Fruit fly (Drosophila melanogaster) whole organism, embryonic: ENCODE results near the gene CG7484.

ENCODE experiments used
- ATbp ChIP-seq: fragments of 200-800 bp; sonication (Bioruptor generic); optimal IDR thresholded peaks from 2 replicates; lab custom pipeline; 2017; ENCODE audit warnings: missing biosample characterization, mild to moderate bottlenecking, missing genetic modification characterization, missing genetic modification reagents
- B-H1 ChIP-seq: fragments of 200-800 bp; sonication (Bioruptor generic); IDR thresholded peaks from 3 replicates; pipeline ENCODE4 v1.3.6; 2022; ENCODE audit warnings: missing biosample characterization, missing genetic modification characterization
- CG10274 ChIP-seq: fragments of 200-800 bp; sonication (Bioruptor generic); optimal IDR thresholded peaks from 3 replicates; lab custom pipeline; 2017; ENCODE audit warnings: missing biosample characterization, mild to moderate bottlenecking, missing genetic modification characterization
- CG10543 ChIP-seq: fragments of 200-800 bp; sonication (Bioruptor generic); optimal IDR thresholded peaks from 3 replicates; lab custom pipeline; 2017; ENCODE audit warnings: missing biosample characterization, mild to moderate bottlenecking, missing genetic modification characterization, moderate library complexity
- CG11456 ChIP-seq: fragments of 200-800 bp; sonication (Bioruptor generic); IDR thresholded peaks from 3 replicates; pipeline ENCODE4 v1.3.6; 2022; ENCODE audit warnings: missing biosample characterization, missing genetic modification characterization
- CG12236 ChIP-seq: fragments of 200-800 bp; sonication (Bioruptor generic); optimal IDR thresholded peaks from 2 replicates; lab custom pipeline; 2016; ENCODE audit warnings: missing biosample characterization, missing genetic modification characterization
- CG1602 ChIP-seq: fragments of 200-800 bp; sonication (Bioruptor generic); optimal IDR thresholded peaks from 3 replicates; lab custom pipeline; 2016; ENCODE audit warnings: missing biosample characterization, missing genetic modification characterization
- CG1603 ChIP-seq: fragments of 200-800 bp; sonication (Bioruptor generic); optimal IDR thresholded peaks from 2 replicates; lab custom pipeline; 2019; ENCODE audit warnings: missing biosample characterization, mild to moderate bottlenecking, missing genetic modification characterization, moderate library complexity
- CG17912 ChIP-seq: fragments of 200-800 bp; sonication (Bioruptor generic); optimal IDR thresholded peaks from 2 replicates; lab custom pipeline; 2018; ENCODE audit warnings: missing biosample characterization, mild to moderate bottlenecking, missing genetic modification characterization
- CG18262 ChIP-seq: fragments of 200-800 bp; optimal IDR thresholded peaks from 3 replicates; lab custom pipeline; 2019; ENCODE audit warnings: missing biosample characterization, mild to moderate bottlenecking, missing genetic modification characterization, moderate library complexity
- CG2129 ChIP-seq: fragments of 200-800 bp; sonication (Bioruptor generic); IDR thresholded peaks from 2 replicates; pipeline ENCODE4 v1.3.6; 2022; ENCODE audit warnings: missing biosample characterization, missing genetic modification characterization; ENCODE audit not compliant: partially characterized antibody
- CG2678 ChIP-seq: fragments of 200-800 bp; sonication (Bioruptor generic); optimal IDR thresholded peaks from 3 replicates; lab custom pipeline; 2019; ENCODE audit warnings: missing biosample characterization, mild to moderate bottlenecking, missing genetic modification characterization, moderate library complexity
- CG2875 ChIP-seq: fragments of 200-800 bp; sonication (Bioruptor generic); optimal IDR thresholded peaks from 2 replicates; lab custom pipeline; 2017; ENCODE audit warnings: missing biosample characterization, mild to moderate bottlenecking, missing genetic modification characterization, missing genetic modification reagents
- CG31224 ChIP-seq: fragments of 200-800 bp; sonication (Bioruptor generic); IDR thresholded peaks from 2 replicates; pipeline ENCODE4 v1.3.6; 2022; ENCODE audit warnings: missing biosample characterization, missing genetic modification characterization
- CG3281 ChIP-seq: fragments of 200-800 bp; sonication (Bioruptor generic); optimal IDR thresholded peaks from 3 replicates; lab custom pipeline; 2017; ENCODE audit warnings: missing biosample characterization, mild to moderate bottlenecking, missing genetic modification characterization
- CG6683 ChIP-seq: fragments of 200-800 bp; sonication (Bioruptor generic); optimal IDR thresholded peaks from 2 replicates; lab custom pipeline; 2017; ENCODE audit warnings: missing biosample characterization, mild to moderate bottlenecking, missing genetic modification characterization, missing genetic modification reagents
- CG7357 ChIP-seq: fragments of 200-800 bp; sonication (Bioruptor generic); IDR thresholded peaks from 3 replicates; pipeline ENCODE4 v1.3.6; 2022; ENCODE audit warnings: missing biosample characterization, missing genetic modification characterization
- CG8290 ChIP-seq, 3 experiments: fragments of 200-800 bp; sonication (Bioruptor generic); optimal IDR thresholded peaks; 2 replicates each; lab custom pipeline; 2016 to 2019; ENCODE audit warnings: missing biosample characterization in 3 of 3, missing genetic modification characterization in 3 of 3, mild to moderate bottlenecking in 2 of 3, moderate library complexity in 1 of 3
- CG9932 ChIP-seq: fragments of 200-800 bp; sonication (Bioruptor generic); IDR thresholded peaks from 2 replicates; pipeline ENCODE4 v1.3.6; 2022; ENCODE audit warnings: missing biosample characterization, missing genetic modification characterization
- Deaf1 ChIP-seq: fragments of 200-800 bp; optimal IDR thresholded peaks from 3 replicates; lab custom pipeline; 2019; ENCODE audit warnings: missing biosample characterization, mild to moderate bottlenecking, missing genetic modification characterization, moderate library complexity
- Fer1 ChIP-seq: fragments of 200-800 bp; sonication (Bioruptor generic); optimal IDR thresholded peaks from 2 replicates; lab custom pipeline; 2017; ENCODE audit warnings: missing biosample characterization, mild to moderate bottlenecking, missing genetic modification characterization
- Fer3 ChIP-seq: fragments of 200-800 bp; sonication (Bioruptor generic); optimal IDR thresholded peaks from 2 replicates; lab custom pipeline; 2018; ENCODE audit warnings: missing biosample characterization, mild to moderate bottlenecking, missing genetic modification characterization, moderate library complexity
- Hey ChIP-seq: fragments of 200-800 bp; sonication (Bioruptor generic); optimal IDR thresholded peaks from 3 replicates; lab custom pipeline; 2018; ENCODE audit warnings: missing biosample characterization, mild to moderate bottlenecking, missing genetic modification characterization
- Hmr ChIP-seq: fragments of 200-800 bp; sonication (Bioruptor generic); optimal IDR thresholded peaks from 3 replicates; lab custom pipeline; 2017; ENCODE audit warnings: mild to moderate bottlenecking, missing biosample characterization, missing genetic modification reagents, missing genetic modification characterization
- Lim3 ChIP-seq: fragments of 200-800 bp; sonication (Bioruptor generic); IDR thresholded peaks from 2 replicates; pipeline ENCODE4 v1.3.6; 2022; ENCODE audit warnings: missing biosample characterization, missing genetic modification characterization
- Med ChIP-seq: fragments of 200-800 bp; sonication (Bioruptor generic); peaks from one replicate; lab custom pipeline; 2016; ENCODE audit warnings: missing biosample characterization, missing genetic modification characterization, mild to moderate bottlenecking, inconsistent platforms, moderate library complexity
- Meics ChIP-seq: fragments of 200-800 bp; sonication (Bioruptor generic); optimal IDR thresholded peaks from 2 replicates; lab custom pipeline; 2017; ENCODE audit warnings: missing biosample characterization, mild to moderate bottlenecking, missing genetic modification characterization
- Opbp ChIP-seq: fragments of 200-800 bp; sonication (Bioruptor generic); IDR thresholded peaks from 3 replicates; pipeline ENCODE4 v1.3.6; 2022; ENCODE audit warnings: missing biosample characterization, missing genetic modification characterization; ENCODE audit not compliant: partially characterized antibody
- Poxn ChIP-seq: fragments of 200-800 bp; sonication (Bioruptor generic); IDR thresholded peaks from 2 replicates; pipeline ENCODE4 v1.3.6; 2022; ENCODE audit warnings: missing biosample characterization, missing genetic modification characterization
- ap ChIP-seq: fragments of 200-800 bp; sonication (Bioruptor generic); IDR thresholded peaks from 2 replicates; pipeline ENCODE4 v1.3.6; 2022; ENCODE audit warnings: missing biosample characterization, missing genetic modification characterization
- caup ChIP-seq: fragments of 200-800 bp; sonication (Bioruptor generic); optimal IDR thresholded peaks from 3 replicates; lab custom pipeline; 2017; ENCODE audit warnings: missing biosample characterization, mild to moderate bottlenecking, missing genetic modification characterization, moderate library complexity; ENCODE audit not compliant: severe bottlenecking
- chinmo ChIP-seq: fragments of 200-800 bp; sonication (Bioruptor generic); IDR thresholded peaks from 4 replicates; pipeline ENCODE4 v1.3.6; 2022; ENCODE audit warnings: missing biosample characterization, missing genetic modification characterization; ENCODE audit not compliant: partially characterized antibody
- crc ChIP-seq: fragments of 200-800 bp; sonication (Bioruptor generic); optimal IDR thresholded peaks from 2 replicates; lab custom pipeline; 2016; ENCODE audit warnings: missing biosample characterization, missing genetic modification characterization
- dpn ChIP-seq, 2 experiments: fragments of 200-800 bp; sonication (Bioruptor generic); optimal IDR thresholded peaks; 3 replicates each; lab custom pipeline; 2016; ENCODE audit warnings: missing biosample characterization in 2 of 2, missing genetic modification characterization in 2 of 2
- ewg ChIP-seq: fragments of 200-800 bp; sonication (Bioruptor generic); optimal IDR thresholded peaks from 3 replicates; lab custom pipeline; 2017; ENCODE audit warnings: mild to moderate bottlenecking, missing biosample characterization, missing genetic modification reagents, missing genetic modification characterization
- gsb ChIP-seq: fragments of 200-800 bp; sonication (Bioruptor generic); IDR thresholded peaks from 2 replicates; pipeline ENCODE4 v1.3.6; 2022; ENCODE audit warnings: missing biosample characterization, missing genetic modification characterization
- ind ChIP-seq: fragments of 200-800 bp; sonication (Bioruptor generic); optimal IDR thresholded peaks from 3 replicates; lab custom pipeline; 2016; ENCODE audit warnings: missing biosample characterization, missing genetic modification characterization
- kay ChIP-seq: fragments of 200-800 bp; sonication (Bioruptor generic); optimal IDR thresholded peaks from 2 replicates; lab custom pipeline; 2016; ENCODE audit warnings: missing biosample characterization, missing genetic modification characterization
- mam ChIP-seq: fragments of 200-800 bp; sonication (Bioruptor generic); optimal IDR thresholded peaks from 3 replicates; lab custom pipeline; 2016; ENCODE audit warnings: missing biosample characterization, missing genetic modification characterization
- mld ChIP-seq: fragments of 200-800 bp; sonication (Bioruptor generic); IDR thresholded peaks from 3 replicates; pipeline ENCODE4 v1.3.6; 2022; ENCODE audit warnings: missing biosample characterization, missing genetic modification characterization; ENCODE audit not compliant: partially characterized antibody
- oc ChIP-seq: fragments of 200-800 bp; sonication (Bioruptor generic); optimal IDR thresholded peaks from 2 replicates; lab custom pipeline; 2018; ENCODE audit warnings: missing biosample characterization, mild to moderate bottlenecking, missing genetic modification characterization, moderate library complexity
- pnt ChIP-seq: fragments of 200-800 bp; sonication (Bioruptor generic); optimal IDR thresholded peaks from 3 replicates; lab custom pipeline; 2016; ENCODE audit warnings: missing biosample characterization, missing genetic modification characterization
- pros ChIP-seq: fragments of 200-800 bp; sonication (Bioruptor generic); optimal IDR thresholded peaks from 3 replicates; lab custom pipeline; 2019; ENCODE audit warnings: missing biosample characterization, mild to moderate bottlenecking, missing genetic modification characterization, moderate library complexity
- salm ChIP-seq: fragments of 200-800 bp; sonication (Bioruptor generic); optimal IDR thresholded peaks from 2 replicates; lab custom pipeline; 2018; ENCODE audit warnings: missing biosample characterization, mild to moderate bottlenecking, missing genetic modification characterization
- scrt ChIP-seq: fragments of 200-800 bp; sonication (Bioruptor generic); optimal IDR thresholded peaks from 2 replicates; lab custom pipeline; 2018; ENCODE audit warnings: missing biosample characterization, mild to moderate bottlenecking, missing genetic modification characterization, moderate library complexity
- sd ChIP-seq: fragments of 200-800 bp; sonication (Bioruptor generic); optimal IDR thresholded peaks from 3 replicates; lab custom pipeline; 2018; ENCODE audit warnings: missing biosample characterization, mild to moderate bottlenecking, missing genetic modification characterization, moderate library complexity
- slbo ChIP-seq: fragments of 200-800 bp; sonication (Bioruptor generic); IDR thresholded peaks from 2 replicates; pipeline ENCODE4 v1.3.6; 2022; ENCODE audit warnings: missing biosample characterization, missing genetic modification characterization
- tll ChIP-seq, 2 experiments: fragments of 200-800 bp in 1 of 2; fragments of >200 bp in 1 of 2; sonication (Bioruptor generic) in 1 of 2; optimal IDR thresholded peaks; 2 replicates each; lab custom pipeline; 2017 to 2019; ENCODE audit warnings: missing biosample characterization in 2 of 2, missing genetic modification characterization in 2 of 2, mild to moderate bottlenecking in 1 of 2, moderate library complexity in 1 of 2
- twi ChIP-seq: fragments of 200-800 bp; optimal IDR thresholded peaks from 2 replicates; lab custom pipeline; 2019; ENCODE audit warnings: missing biosample characterization, mild to moderate bottlenecking, missing genetic modification characterization, moderate library complexity
- tx ChIP-seq: fragments of 200-800 bp; sonication (Bioruptor generic); optimal IDR thresholded peaks from 2 replicates; lab custom pipeline; 2016; ENCODE audit warnings: missing biosample characterization, missing genetic modification characterization

CG7484 gene

DNA sequence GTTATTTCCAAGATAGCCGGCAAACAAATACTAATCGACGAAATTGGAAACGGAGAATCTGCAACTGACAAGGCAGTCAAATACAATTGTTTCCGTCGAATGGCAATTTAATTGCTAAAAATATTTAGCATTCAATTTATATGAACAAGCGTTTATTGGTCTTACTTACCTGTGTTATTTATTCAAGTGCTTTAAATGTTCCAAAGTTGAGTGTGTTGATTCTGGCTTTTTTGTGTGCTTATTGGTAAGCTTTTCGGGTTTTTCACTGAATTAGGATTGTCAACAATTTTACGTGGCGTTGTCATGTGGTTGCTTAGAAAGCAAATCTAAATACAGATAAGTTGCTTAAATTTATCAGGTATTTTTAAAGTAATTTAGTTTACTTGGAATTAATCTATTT lies 17.4 kb downstream of the CG7484 start (continued):
- peak; percentile 4 for TF ChIP-seq CG2678 (tag; lab: Kevin White, UChicago)
- TF ChIP-seq Fer1 (GFP tag; lab: Kevin White, UChicago): peak; percentile 55
- no peak for TF ChIP-seq Opbp (GFP tag; lab: Robert Waterston, UW)
- TF ChIP-seq CG12236 (GFP tag; lab: Kevin White, UChicago): no peak
- TF ChIP-seq CG6683 (GFP tag; lab: Kevin White, UChicago): no peak
- TF ChIP-seq CG11456 (GFP tag; lab: Robert Waterston, UW): no peak
- no peak for TF ChIP-seq kay (GFP tag; lab: Kevin White, UChicago)
- TF ChIP-seq CG2875 (GFP tag; lab: Kevin White, UChicago): no peak
- no peak for TF ChIP-seq pnt
- TF ChIP-seq Hmr (GFP tag; lab: Kevin White, UChicago): peak; percentile 46
- no peak for TF ChIP-seq CG7357 (GFP tag; lab: Robert Waterston, UW)
- peak; percentile 18 for TF ChIP-seq CG3281 (GFP tag; lab: Kevin White, UChicago)
- TF ChIP-seq Med: peak; percentile 44
- peak; percentile 13 for TF ChIP-seq Meics (GFP tag; lab: Kevin White, UChicago)
- TF ChIP-seq sd: no peak
- no peak for TF ChIP-seq CG9932
- no peak for TF ChIP-seq ATbp (GFP tag; lab: Kevin White, UChicago)
- no peak for TF ChIP-seq pros (GFP tag; lab: Kevin White, UChicago)
- no peak for TF ChIP-seq CG31224 (GFP tag; lab: Robert Waterston, UW)
- TF ChIP-seq ap (GFP tag; lab: Robert Waterston, UW): no peak
- no peak for TF ChIP-seq twi
- TF ChIP-seq CG10274 (GFP tag; lab: Kevin White, UChicago): no peak
- TF ChIP-seq tx: no peak
- no peak for TF ChIP-seq Fer3 (tag; lab: Kevin White, UChicago)
- peak; percentile 39 for TF ChIP-seq caup
- no peak for TF ChIP-seq ind (GFP tag; lab: Kevin White, UChicago)
- TF ChIP-seq CG8290 (GFP tag; optimal IDR thresholded peaks at IDR 0.05; lab: Kevin White, UChicago): no peak
- no peak for TF ChIP-seq CG8290 (tag; optimal IDR thresholded peaks at IDR 0.05; lab: Kevin White, UChicago)

- TF ChIP-seq CG17912 (GFP tag; lab: Kevin White, UChicago) (no peak), CG1603 (tag; lab: Kevin White, UChicago) (no peak), Poxn (GFP tag; lab: Robert Waterston, UW) (no peak), tll (GFP tag; optimal IDR thresholded peaks at IDR 0.05; lab: Kevin White, UChicago) (no peak), CG18262 (tag; lab: Kevin White, UChicago) (no peak), scrt (GFP tag; lab: Kevin White, UChicago) (peak; percentile 12), salm (tag; lab: Kevin White, UChicago) (no peak), oc (tag; lab: Kevin White, UChicago) (no peak), B-H1 (GFP tag; lab: Robert Waterston, UW) (no peak), chinmo (GFP tag; lab: Robert Waterston, UW) (0 out of 4 replicates have a peak, but pooled peaks have one; percentile 11), CG10543 (GFP tag; lab: Kevin White, UChicago) (no peak), gsb (GFP tag; lab: Robert Waterston, UW) (no peak), Hey (no peak), CG2129 (GFP tag; lab: Robert Waterston, UW) (no peak), dpn (GFP tag; optimal IDR thresholded peaks at IDR 0.05; lab: Kevin White, UChicago) (no peak), CG1602 (GFP tag; lab: Kevin White, UChicago) (no peak), slbo (GFP tag; lab: Robert Waterston, UW) (no peak), Deaf1 (tag; lab: Kevin White, UChicago) (peak; percentile 83), mld (no peak), crc (GFP tag; lab: Kevin White, UChicago) (no peak), Lim3 (GFP tag; lab: Robert Waterston, UW) (no peak), mam (GFP tag; lab: Kevin White, UChicago) (no peak), ewg (peak; percentile 53)
Measured at dm6 chr3L:17689579-17690191, 35.3 kb downstream of the CG7484 start, which contains the start of gene Ccn. Ccn (plus strand) TSS chr3L:17690015.
